Fruit fly (Drosophila melanogaster): ENCODE data around the gene brat.

The brat gene

DNA sequence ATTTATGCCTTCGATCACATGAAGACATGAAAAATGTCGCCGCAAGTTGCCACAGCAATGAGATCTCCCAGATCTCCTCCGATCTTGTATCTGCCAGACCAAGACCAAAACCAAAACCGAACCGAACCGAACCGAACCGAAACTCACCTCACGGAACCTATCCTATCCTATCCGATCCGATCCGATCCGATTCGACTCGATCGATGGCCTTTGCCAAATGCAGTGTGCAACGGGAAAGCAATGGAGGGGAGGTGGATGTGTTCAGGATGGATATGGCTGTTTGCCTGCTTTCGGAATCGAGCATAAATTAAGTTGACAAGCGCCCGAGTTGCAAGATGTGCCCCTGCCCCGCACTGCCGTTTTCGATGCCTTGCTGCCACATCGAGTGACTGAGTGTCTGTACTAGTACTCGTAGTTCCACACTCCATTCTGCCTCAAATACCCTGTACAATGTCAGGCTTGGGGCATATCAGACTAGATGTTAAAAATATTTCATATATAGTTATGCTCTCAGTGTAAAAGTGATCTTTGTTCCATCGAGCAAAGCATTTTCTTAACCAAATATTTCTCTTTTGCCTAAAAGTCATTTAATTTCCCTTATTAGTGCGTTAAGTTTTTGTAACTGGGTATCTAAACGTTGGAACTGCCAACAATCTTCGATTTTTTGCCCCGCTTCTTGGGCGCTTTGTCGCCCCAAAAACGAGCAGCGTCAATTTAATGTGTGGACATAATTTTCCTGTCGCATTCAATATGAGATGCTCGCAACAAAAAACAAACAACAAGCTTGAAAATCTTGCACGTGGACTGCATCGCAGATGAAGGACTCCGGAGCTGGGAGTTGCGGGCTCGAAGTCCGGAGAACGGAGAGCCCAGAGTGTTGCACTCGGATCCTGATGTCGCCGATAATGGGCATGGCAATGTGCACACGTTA, 92.6 kb downstream of the brat start:
- no peak for TF ChIP-seq ttk (optimal IDR thresholded peaks at IDR 0.05)
- TF ChIP-seq Sin3A (optimal IDR thresholded peaks at IDR 0.05), result no peak
- TF ChIP-seq h (optimal IDR thresholded peaks at IDR 0.05), result no peak
- TF ChIP-seq Myc (optimal IDR thresholded peaks at IDR 0.05), result no peak
- no peak for TF ChIP-seq psq (optimal IDR thresholded peaks at IDR 0.05)
- no peak for TF ChIP-seq insv (optimal IDR thresholded peaks at IDR 0.05)

DNA sequence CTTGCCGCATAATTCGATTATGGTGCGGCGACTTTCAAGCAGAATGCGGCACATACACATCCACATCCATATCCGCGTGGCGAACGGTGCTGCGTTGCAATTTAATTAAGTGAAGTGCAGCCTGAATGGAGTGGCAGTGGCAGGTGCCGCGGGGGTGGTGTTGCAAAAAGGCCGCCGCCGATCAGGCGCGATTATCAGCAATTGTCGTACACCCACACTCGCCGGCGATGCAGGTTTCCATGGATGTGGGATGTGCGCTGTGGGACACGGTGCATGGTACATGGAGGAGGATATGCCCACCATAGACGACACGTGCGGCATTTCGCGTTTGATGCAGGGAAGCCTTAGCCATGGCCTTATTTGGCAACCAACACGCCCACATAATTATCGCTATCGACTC, 94.0 kb downstream of the brat start:
- TF ChIP-seq Myc (optimal IDR thresholded peaks at IDR 0.05) (no peak), insv (optimal IDR thresholded peaks at IDR 0.05) (no peak), psq (optimal IDR thresholded peaks at IDR 0.05) (no peak), ttk (optimal IDR thresholded peaks at IDR 0.05) (no peak), Sin3A (optimal IDR thresholded peaks at IDR 0.05) (no peak), h (optimal IDR thresholded peaks at IDR 0.05) (no peak)

DNA sequence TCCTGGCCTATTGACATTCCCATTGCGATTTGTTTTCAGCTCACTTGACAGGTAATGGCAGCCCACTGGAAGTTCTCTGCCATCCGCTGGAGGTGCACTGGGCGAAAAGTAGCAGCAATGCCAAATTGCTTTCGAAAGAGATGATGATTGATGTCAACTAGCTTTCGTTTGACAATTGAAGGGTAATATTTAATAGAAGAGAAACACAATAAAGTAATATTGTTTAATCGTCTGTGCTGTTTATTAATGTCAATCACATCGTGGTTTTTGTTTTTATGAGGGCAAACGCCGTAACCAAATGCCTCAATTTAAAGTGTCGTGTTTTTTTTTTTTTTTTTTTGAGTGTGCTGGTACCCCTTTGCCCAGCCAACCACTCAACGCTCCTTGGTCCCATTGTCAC, 95.4 kb downstream of the brat start:
- TF ChIP-seq psq (optimal IDR thresholded peaks at IDR 0.05), result no peak
- TF ChIP-seq Sin3A (optimal IDR thresholded peaks at IDR 0.05), result no peak
- no peak for TF ChIP-seq ttk (optimal IDR thresholded peaks at IDR 0.05)
- no peak for TF ChIP-seq insv (optimal IDR thresholded peaks at IDR 0.05)
- TF ChIP-seq h (optimal IDR thresholded peaks at IDR 0.05), result no peak
- TF ChIP-seq Myc (optimal IDR thresholded peaks at IDR 0.05), result no peak

Data from Kc167 (cell line).